Worm (Caenorhabditis elegans): ENCODE data around the gene tomm-7.

ce11 chrIII:7865238-7865761, 5.9 kb downstream of the tomm-7 start, which contains the start of gene slc-17.3:
- TF ChIP-seq him-1 (tag; optimal IDR thresholded peaks at IDR 0.05) (no peak), attf-5 (GFP tag; optimal IDR thresholded peaks at IDR 0.05) (no peak), fkh-3 (tag; optimal IDR thresholded peaks at IDR 0.05) (no peak), F57C9.4 (tag; optimal IDR thresholded peaks at IDR 0.05) (no peak), unc-62 (GFP tag; optimal IDR thresholded peaks at IDR 0.05) (no peak), nfya-2 (GFP tag; IDR thresholded peaks at IDR 0.05) (no peak), lin-26 (GFP tag; IDR thresholded peaks at IDR 0.05) (no peak)
